Worm (Caenorhabditis elegans): ENCODE data around the gene rpl-11.2.

DNA sequence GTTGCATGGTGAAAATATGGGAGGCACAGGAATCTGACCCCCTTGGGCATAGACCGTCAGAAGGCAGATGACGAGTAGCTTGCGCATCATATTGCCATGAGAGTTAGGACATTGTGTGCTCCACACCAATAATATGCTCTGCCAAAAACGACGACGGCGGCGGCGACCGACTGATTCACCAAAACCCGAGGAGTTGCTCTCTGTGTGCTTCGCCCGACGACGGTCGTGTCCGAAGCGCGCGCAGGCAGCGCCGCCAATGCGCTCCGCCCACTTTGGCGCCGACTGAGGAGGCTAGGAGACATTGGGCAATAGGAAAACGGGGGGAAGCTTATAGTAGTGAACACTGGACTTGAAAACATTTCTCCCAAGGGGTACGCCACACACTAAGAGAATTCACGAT, 25.5 kb upstream of the rpl-11.2 start, which contains the start of gene AH9.6:
- TF ChIP-seq him-1 (tag; optimal IDR thresholded peaks at IDR 0.05) (no peak), dao-5 (tag; optimal IDR thresholded peaks at IDR 0.05) (no peak), W03F9.2 (tag; optimal IDR thresholded peaks at IDR 0.05) (no peak)
